Fruit fly (Drosophila melanogaster) whole organism, prepupa: ENCODE measurements around the gene Acsx1R.

Experiments
- Blimp-1 ChIP-seq: fragments of 200-800 bp; sonication (Bioruptor generic); optimal IDR thresholded peaks from 3 replicates; lab custom pipeline; 2017; ENCODE audit warnings: missing biosample characterization, missing genetic modification characterization, mild to moderate bottlenecking, moderate library complexity, missing genetic modification reagents
- CG10631 ChIP-seq: fragments of 200-800 bp; sonication (Bioruptor generic); optimal IDR thresholded peaks from 2 replicates; lab custom pipeline; 2016; ENCODE audit warnings: missing biosample characterization, missing genetic modification characterization
- CG10669 ChIP-seq: fragments of 200-800 bp; sonication (Bioruptor generic); optimal IDR thresholded peaks from 3 replicates; lab custom pipeline; 2018; ENCODE audit warnings: missing biosample characterization, mild to moderate bottlenecking, missing genetic modification characterization, moderate library complexity
- CG11294 ChIP-seq: fragments of 200-800 bp; sonication (Bioruptor generic); IDR thresholded peaks from 2 replicates; pipeline ENCODE4 v1.3.6; 2022; ENCODE audit warnings: missing biosample characterization, missing genetic modification characterization
- CG11762 ChIP-seq: fragments of 200-800 bp; sonication (Bioruptor generic); optimal IDR thresholded peaks from 3 replicates; lab custom pipeline; 2016; ENCODE audit warnings: missing biosample characterization, missing genetic modification characterization; ENCODE audit not compliant: insufficient read depth
- CG11902 ChIP-seq: fragments of 200-800 bp; sonication (Bioruptor generic); optimal IDR thresholded peaks from 3 replicates; lab custom pipeline; 2016; ENCODE audit warnings: missing biosample characterization, missing genetic modification characterization
- CG15336 ChIP-seq: fragments of 200-800 bp; sonication (Bioruptor generic); IDR thresholded peaks from 2 replicates; pipeline ENCODE4 v1.3.6; 2022; ENCODE audit warnings: missing biosample characterization, missing genetic modification characterization
- CG1621 ChIP-seq: fragments of 200-800 bp; sonication (Bioruptor generic); optimal IDR thresholded peaks from 3 replicates; lab custom pipeline; 2018; ENCODE audit warnings: missing biosample characterization, mild to moderate bottlenecking, missing genetic modification characterization
- CG16779 ChIP-seq: fragments of 200-800 bp; sonication (Bioruptor generic); optimal IDR thresholded peaks from 3 replicates; lab custom pipeline; 2017; ENCODE audit warnings: missing biosample characterization, mild to moderate bottlenecking, missing genetic modification characterization
- CG31627 ChIP-seq: fragments of 200-800 bp; sonication (Bioruptor generic); optimal IDR thresholded peaks from 3 replicates; lab custom pipeline; 2016; ENCODE audit warnings: missing biosample characterization, missing genetic modification characterization
- CG32006 ChIP-seq: fragments of 200-800 bp; sonication (Bioruptor generic); optimal IDR thresholded peaks from 3 replicates; lab custom pipeline; 2017; ENCODE audit warnings: missing biosample characterization, mild to moderate bottlenecking, missing genetic modification characterization
- CG34406 ChIP-seq: fragments of 200-800 bp; sonication (Bioruptor generic); optimal IDR thresholded peaks from 3 replicates; lab custom pipeline; 2016; ENCODE audit warnings: missing biosample characterization, missing genetic modification characterization
- CG4318 ChIP-seq: fragments of 200-800 bp; sonication (Bioruptor generic); optimal IDR thresholded peaks from 3 replicates; lab custom pipeline; 2017; ENCODE audit warnings: missing biosample characterization, mild to moderate bottlenecking, missing genetic modification characterization
- CG6163 ChIP-seq: fragments of 200-800 bp; sonication (Bioruptor generic); IDR thresholded peaks from 3 replicates; pipeline ENCODE4 v1.3.6; 2022; ENCODE audit warnings: missing biosample characterization, missing genetic modification characterization
- CG6276 ChIP-seq: fragments of 200-800 bp; sonication (Bioruptor generic); optimal IDR thresholded peaks from 2 replicates; lab custom pipeline; 2017; ENCODE audit warnings: missing biosample characterization, mild to moderate bottlenecking, missing genetic modification characterization
- CG6792 ChIP-seq: fragments of 200-800 bp; sonication (Bioruptor generic); optimal IDR thresholded peaks from 3 replicates; lab custom pipeline; 2016; ENCODE audit warnings: missing biosample characterization, missing genetic modification characterization
- CG6854 ChIP-seq: fragments of 200-800 bp; sonication (Bioruptor generic); optimal IDR thresholded peaks from 2 replicates; lab custom pipeline; 2017; ENCODE audit warnings: missing biosample characterization, mild to moderate bottlenecking, missing genetic modification characterization
- CG7368 ChIP-seq: fragments of 200-800 bp; sonication (Bioruptor generic); optimal IDR thresholded peaks from 3 replicates; lab custom pipeline; 2016; ENCODE audit warnings: missing biosample characterization, missing genetic modification characterization
- CG8119 ChIP-seq: fragments of 200-800 bp; sonication (Bioruptor generic); IDR thresholded peaks from 3 replicates; pipeline ENCODE4 v1.3.6; 2022; ENCODE audit warnings: missing biosample characterization, missing genetic modification characterization
- CG9139 ChIP-seq: fragments of 200-800 bp; sonication (Bioruptor generic); optimal IDR thresholded peaks from 3 replicates; lab custom pipeline; 2017; ENCODE audit warnings: missing biosample characterization, mild to moderate bottlenecking, missing genetic modification characterization
- Eip75B ChIP-seq: fragments of 200-800 bp; sonication (Bioruptor generic); optimal IDR thresholded peaks from 3 replicates; lab custom pipeline; 2016; ENCODE audit warnings: missing biosample characterization, missing genetic modification characterization
- Eip78C ChIP-seq: fragments of 200-800 bp; sonication (Bioruptor generic); peaks from one replicate; lab custom pipeline; 2016; ENCODE audit warnings: missing biosample characterization, missing genetic modification characterization
- Ets21C ChIP-seq: fragments of 200-800 bp; sonication (Bioruptor generic); optimal IDR thresholded peaks from 3 replicates; lab custom pipeline; 2016; ENCODE audit warnings: missing biosample characterization, missing genetic modification characterization
- Ets96B ChIP-seq: fragments of 200-800 bp; optimal IDR thresholded peaks from 2 replicates; lab custom pipeline; 2019; ENCODE audit warnings: missing biosample characterization, mild to moderate bottlenecking, missing genetic modification characterization, moderate library complexity
- Hr38 ChIP-seq: sonication (Bioruptor generic); optimal IDR thresholded peaks from 2 replicates; lab custom pipeline; 2016; ENCODE audit warnings: missing biosample characterization, missing genetic modification characterization
- Hr39 ChIP-seq: fragments of 200-800 bp; sonication (Bioruptor generic); optimal IDR thresholded peaks from 2 replicates; lab custom pipeline; 2016; ENCODE audit warnings: missing biosample characterization, missing genetic modification characterization
- Lpt ChIP-seq: fragments of 200-800 bp; sonication (Bioruptor generic); optimal IDR thresholded peaks from 3 replicates; lab custom pipeline; 2016; ENCODE audit warnings: missing biosample characterization, missing genetic modification characterization
- Met ChIP-seq: fragments of 200-800 bp; sonication (Bioruptor generic); optimal IDR thresholded peaks from 3 replicates; lab custom pipeline; 2016; ENCODE audit warnings: missing biosample characterization, missing genetic modification characterization
- OdsH ChIP-seq: fragments of 200-800 bp; sonication (Bioruptor generic); optimal IDR thresholded peaks from 3 replicates; lab custom pipeline; 2016; ENCODE audit warnings: missing biosample characterization, missing genetic modification characterization
- Smox ChIP-seq: fragments of 200-800 bp; sonication (Bioruptor generic); optimal IDR thresholded peaks from 3 replicates; lab custom pipeline; 2016; ENCODE audit warnings: missing biosample characterization, missing genetic modification characterization
- Sox14 ChIP-seq: fragments of 200-800 bp; sonication (Bioruptor generic); optimal IDR thresholded peaks from 3 replicates; lab custom pipeline; 2016; ENCODE audit warnings: missing biosample characterization, missing genetic modification characterization
- cyc ChIP-seq: fragments of 200-800 bp; sonication (Bioruptor generic); optimal IDR thresholded peaks from 3 replicates; lab custom pipeline; 2016; ENCODE audit warnings: missing biosample characterization, missing genetic modification characterization
- dsx ChIP-seq: fragments of 200-800 bp; optimal IDR thresholded peaks from 3 replicates; lab custom pipeline; 2019; ENCODE audit warnings: missing biosample characterization, mild to moderate bottlenecking, missing genetic modification characterization, moderate library complexity; ENCODE audit not compliant: poor library complexity, severe bottlenecking
- eg ChIP-seq: fragments of 200-800 bp; sonication (Bioruptor generic); IDR thresholded peaks from 3 replicates; pipeline ENCODE4 v1.3.6; 2022; ENCODE audit warnings: missing biosample characterization, missing genetic modification characterization
- esn ChIP-seq: fragments of 200-800 bp; sonication (Bioruptor generic); optimal IDR thresholded peaks from 2 replicates; lab custom pipeline; 2016; ENCODE audit warnings: missing biosample characterization, mild to moderate bottlenecking, missing genetic modification characterization, moderate library complexity
- fd85E ChIP-seq: fragments of 200-800 bp; sonication (Bioruptor generic); optimal IDR thresholded peaks from 3 replicates; lab custom pipeline; 2016; ENCODE audit warnings: missing biosample characterization, missing genetic modification characterization
- fkh ChIP-seq: fragments of 200-800 bp; sonication (Bioruptor generic); optimal IDR thresholded peaks from 3 replicates; lab custom pipeline; 2017; ENCODE audit warnings: missing biosample characterization, mild to moderate bottlenecking, missing genetic modification characterization, moderate library complexity
- net ChIP-seq: fragments of 200-800 bp; sonication (Bioruptor generic); optimal IDR thresholded peaks from 3 replicates; lab custom pipeline; 2016; ENCODE audit warnings: missing biosample characterization, missing genetic modification characterization
- pdm3 ChIP-seq: fragments of 200-800 bp; sonication (Bioruptor generic); optimal IDR thresholded peaks from 3 replicates; lab custom pipeline; 2016; ENCODE audit warnings: missing biosample characterization, missing genetic modification characterization
- salr ChIP-seq, 2 experiments: fragments of 200-800 bp; sonication (Bioruptor generic); optimal IDR thresholded peaks; 3 replicates each; lab custom pipeline; 2016 to 2018; ENCODE audit warnings: missing biosample characterization in 2 of 2, missing genetic modification characterization in 2 of 2, mild to moderate bottlenecking in 1 of 2
- ss ChIP-seq, 2 experiments: fragments of 200-800 bp; sonication (Bioruptor generic); optimal IDR thresholded peaks; 2 replicates in 1 of 2; 3 replicates in 1 of 2; lab custom pipeline; 2017 to 2018; ENCODE audit warnings: mild to moderate bottlenecking in 2 of 2, missing biosample characterization in 2 of 2, missing genetic modification characterization in 2 of 2, moderate library complexity in 1 of 2
- svp ChIP-seq: fragments of 200-800 bp; sonication (Bioruptor generic); peaks from one replicate; lab custom pipeline; 2016; ENCODE audit warnings: missing biosample characterization, missing genetic modification characterization
- vri ChIP-seq: fragments of 200-800 bp; sonication (Bioruptor generic); optimal IDR thresholded peaks from 3 replicates; lab custom pipeline; 2016; ENCODE audit warnings: missing biosample characterization, mild to moderate bottlenecking, missing genetic modification characterization

Acsx1R gene

dm6 chr3R:19777180-19777579, at the start of gene Acsx1R:
Gene Acsx1R (minus strand): TSS chr3R:19777280.
- no peak for TF ChIP-seq CG6792 (GFP tag; lab: Kevin White, UChicago)
- TF ChIP-seq dsx (GFP tag; lab: Kevin White, UChicago), result no peak
- no peak for TF ChIP-seq cyc
- TF ChIP-seq CG11294 (GFP tag; lab: Robert Waterston, UW), result no peak
- TF ChIP-seq Eip78C (GFP tag; lab: Kevin White, UChicago), result no peak
- no peak for TF ChIP-seq CG10669 (GFP tag; lab: Kevin White, UChicago)

dm6 chr3R:19826355-19826754, 49.3 kb upstream of the Acsx1R start:
- no peak for TF ChIP-seq CG1621 (tag; lab: Kevin White, UChicago)
- TF ChIP-seq pdm3, result no peak
- no peak for TF ChIP-seq CG31627 (GFP tag; lab: Kevin White, UChicago)
- TF ChIP-seq eg (GFP tag; lab: Robert Waterston, UW), result no peak
- TF ChIP-seq CG7368 (GFP tag; lab: Kevin White, UChicago), result no peak
- no peak for TF ChIP-seq CG11762 (GFP tag; lab: Kevin White, UChicago)

dm6 chr3R:19824480-19824879, 47.4 kb upstream of the Acsx1R start:
- TF ChIP-seq Ets21C (GFP tag; lab: Kevin White, UChicago) (no peak), CG8119 (GFP tag; lab: Robert Waterston, UW) (no peak), Met (GFP tag; lab: Kevin White, UChicago) (no peak), esn (no peak), Smox (GFP tag; lab: Kevin White, UChicago) (no peak), CG7368 (GFP tag; lab: Kevin White, UChicago) (no peak), CG6276 (no peak), cyc (no peak), Hr39 (GFP tag; lab: Kevin White, UChicago) (no peak), CG11294 (GFP tag; lab: Robert Waterston, UW) (no peak), net (GFP tag; lab: Kevin White, UChicago) (no peak), CG6792 (GFP tag; lab: Kevin White, UChicago) (no peak), CG16779 (tag; lab: Kevin White, UChicago) (no peak), CG4318 (no peak)

- TF ChIP-seq Ets21C (GFP tag; lab: Kevin White, UChicago) (no peak), fkh (peak; percentile 13), CG32006 (GFP tag; lab: Kevin White, UChicago) (no peak), CG15336 (GFP tag; lab: Robert Waterston, UW) (no peak), CG6792 (GFP tag; lab: Kevin White, UChicago) (no peak), salr (GFP tag; optimal IDR thresholded peaks at IDR 0.05; lab: Kevin White, UChicago) (no peak), fd85E (GFP tag; lab: Kevin White, UChicago) (no peak), CG11902 (GFP tag; lab: Kevin White, UChicago) (no peak), CG10631 (GFP tag; lab: Kevin White, UChicago) (no peak)
These were observed 45.1 kb upstream of the Acsx1R start for dm6 chr3R:19822138-19822537.

dm6 chr3R:19820994-19821393, 43.9 kb upstream of the Acsx1R start:
- TF ChIP-seq Ets96B (tag; lab: Kevin White, UChicago) (no peak), Lpt (GFP tag; lab: Kevin White, UChicago) (no peak), cyc (no peak), CG34406 (no peak), CG9139 (GFP tag; lab: Kevin White, UChicago) (no peak), CG4318 (peak; percentile 29), ss (GFP tag; optimal IDR thresholded peaks at IDR 0.05; lab: Kevin White, UChicago) (no peak), CG6792 (GFP tag; lab: Kevin White, UChicago) (no peak), Sox14 (GFP tag; lab: Kevin White, UChicago) (no peak), Hr38 (no peak), CG6163 (GFP tag; lab: Robert Waterston, UW) (0 out of 3 replicates have a peak, but pooled peaks have one; percentile 33), CG8119 (GFP tag; lab: Robert Waterston, UW) (peak; percentile 42; the same call in 1 of the 3 replicates), OdsH (no peak), vri (GFP tag; lab: Kevin White, UChicago) (no peak), Blimp-1 (no peak), CG11294 (GFP tag; lab: Robert Waterston, UW) (no peak), Eip75B (no peak), CG11902 (GFP tag; lab: Kevin White, UChicago) (no peak), Smox (GFP tag; lab: Kevin White, UChicago) (no peak), esn (no peak), CG15336 (GFP tag; lab: Robert Waterston, UW) (0 out of 2 replicates have a peak, but pooled peaks have one; percentile 13), CG6854 (no peak), svp (GFP tag; lab: Kevin White, UChicago) (no peak), eg (GFP tag; lab: Robert Waterston, UW) (peak; percentile 61; the same call in 2 of the 3 replicates), CG10669 (GFP tag; lab: Kevin White, UChicago) (no peak)
